Worm (Caenorhabditis elegans) whole organism, L4/young adult: ENCODE measurements around the gene clec-150.

Experiments
- W03F9.2 ChIP-seq: fragments of 150-350 bp; optimal IDR thresholded peaks from 2 replicates; lab custom pipeline; 2014; ENCODE audit warnings: missing biosample characterization, missing genetic modification characterization
- dao-5 ChIP-seq: sonication (generic microtip); optimal IDR thresholded peaks from 2 replicates; lab custom pipeline; 2016; ENCODE audit warnings: missing genotype, missing genetic modification characterization, moderate library complexity, missing compliant biosample characterization
- him-1 ChIP-seq: sonication (generic microtip); optimal IDR thresholded peaks from 2 replicates; lab custom pipeline; 2016; ENCODE audit warnings: missing genotype, missing genetic modification reagents, missing genetic modification characterization, missing compliant biosample characterization

ce11 chrIII:1040059-1040458 lies 37.6 kb downstream of the clec-150 start:
- no peak for TF ChIP-seq him-1 (tag; lab: Kevin White, UChicago)
- no peak for TF ChIP-seq dao-5 (tag; lab: Kevin White, UChicago)
- no peak for TF ChIP-seq W03F9.2 (tag; lab: Kevin White, UChicago)
